Worm (Caenorhabditis elegans): ENCODE measurements around the gene T16G12.9.

DNA sequence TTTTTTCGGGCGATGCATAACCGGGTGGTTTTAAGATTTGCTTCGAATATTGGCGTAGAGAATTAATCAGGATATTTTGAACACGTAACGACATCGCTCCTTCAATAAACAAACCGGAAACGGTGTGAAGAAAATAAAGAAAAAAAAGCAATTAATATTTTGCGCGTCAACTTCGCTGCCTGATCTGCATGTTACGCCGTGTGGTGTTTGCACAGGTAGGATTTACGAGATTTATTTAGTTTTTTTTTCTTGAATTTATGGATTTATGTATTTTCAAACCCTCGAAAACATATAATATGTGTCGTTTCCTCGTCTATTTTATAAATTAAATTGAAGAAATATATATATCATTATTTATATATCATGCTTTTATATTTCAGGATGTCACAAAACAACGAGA lies 36.6 kb upstream of the T16G12.9 start, which contains the start of the genes ZK1128.1 and mett-10:
- TF ChIP-seq ets-7 (tag; optimal IDR thresholded peaks at IDR 0.05): no peak
- no peak for TF ChIP-seq ama-1 (optimal IDR thresholded peaks at IDR 0.05)

Data from whole organism, early embryonic.